Worm (Caenorhabditis elegans): ENCODE data around the gene wsp-1.

Gene wsp-1

DNA sequence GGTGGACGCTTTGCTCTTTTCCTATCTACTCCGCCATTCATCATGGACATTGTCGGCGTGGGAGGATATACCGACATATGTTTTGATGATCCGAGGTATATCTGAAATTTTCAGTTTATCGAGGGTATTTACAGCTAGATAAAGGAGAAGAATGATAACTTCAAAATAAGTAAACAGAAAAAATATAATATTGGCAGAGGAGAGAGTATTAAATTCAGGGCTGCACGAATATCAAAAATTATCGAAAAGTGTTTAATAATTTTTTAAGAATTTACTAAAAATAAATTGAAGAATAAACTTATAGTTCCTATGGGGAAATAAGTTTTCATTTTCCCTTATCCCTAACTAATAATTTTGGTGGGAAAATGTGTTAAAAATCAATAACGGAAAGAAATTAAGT lies at the start of gene wsp-1:
Gene wsp-1, minus strand, starts transcription at position 101 of the 400 bp plus-strand sequence.
- no peak for TF ChIP-seq ztf-28 (GFP tag; IDR thresholded peaks at IDR 0.05)

DNA sequence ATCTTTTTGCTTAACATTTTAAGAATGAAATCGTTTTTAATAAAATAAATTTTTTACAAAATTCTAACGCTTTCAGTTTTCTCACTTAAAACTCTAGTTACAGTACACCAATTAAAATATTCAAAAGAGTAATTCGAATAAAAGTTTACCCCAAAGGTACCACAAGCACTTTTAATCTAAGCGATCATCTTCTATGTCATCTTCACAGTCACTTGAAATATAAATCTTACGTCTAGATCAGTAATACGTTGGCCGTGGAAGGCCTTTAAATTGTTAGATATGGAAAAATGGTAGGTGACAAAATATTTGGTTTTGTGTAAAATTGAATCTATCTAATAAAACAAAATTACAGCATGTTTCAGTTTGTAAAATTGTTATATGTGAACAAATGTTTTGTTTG lies 48.6 kb upstream of the wsp-1 start:
- TF ChIP-seq Y95B8A.8 (GFP tag; IDR thresholded peaks at IDR 0.05) (no peak), pha-4 (tag; optimal IDR thresholded peaks at IDR 0.05) (no peak), athp-1 (tag; optimal IDR thresholded peaks at IDR 0.05) (no peak), F49E8.2 (tag; optimal IDR thresholded peaks at IDR 0.05; ENCODE audit: insufficient read depth) (no peak), xnd-1 (tag; optimal IDR thresholded peaks at IDR 0.05) (no peak), ztf-25 (GFP tag; IDR thresholded peaks at IDR 0.05) (no peak)

DNA sequence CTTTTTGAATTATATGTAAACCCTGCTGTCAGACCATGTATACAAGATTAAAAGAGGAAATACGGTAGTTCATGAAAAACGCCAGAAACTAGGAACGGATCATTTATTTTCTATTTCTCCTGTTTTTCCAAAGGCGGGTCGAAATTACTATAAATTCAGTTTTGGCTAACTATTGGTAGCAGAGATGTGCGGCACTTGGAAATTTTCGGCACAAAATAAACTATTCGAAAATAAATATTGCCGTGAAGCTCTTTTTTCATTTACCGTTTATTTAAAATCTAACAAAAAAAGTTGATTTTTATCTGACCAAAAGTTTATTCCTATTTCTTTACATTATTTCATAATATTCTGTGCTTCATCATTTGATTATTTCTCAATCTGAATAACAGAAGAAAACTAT lies 45.4 kb upstream of the wsp-1 start, which contains the start of gene T09A12.1:
Gene T09A12.1, plus strand, starts transcription at position 301 of the 400 bp plus-strand sequence.
- TF ChIP-seq F23B12.7 (tag; optimal IDR thresholded peaks at IDR 0.05; ENCODE audit: insufficient read depth) = no peak
- no peak for TF ChIP-seq lir-1 (GFP tag; conservative IDR thresholded peaks at IDR 0.05)
- TF ChIP-seq lsy-27 (tag; optimal IDR thresholded peaks at IDR 0.05; ENCODE audit: borderline replicate concordance, insufficient read depth) = no peak
- no peak for TF ChIP-seq lsl-1 (GFP tag; optimal IDR thresholded peaks at IDR 0.05)
- TF ChIP-seq pha-4 (tag; optimal IDR thresholded peaks at IDR 0.05) = no peak
- no peak for TF ChIP-seq lag-1 (GFP tag; IDR thresholded peaks at IDR 0.05)
- no peak for TF ChIP-seq attf-6 (GFP tag; IDR thresholded peaks at IDR 0.05)
- TF ChIP-seq B0336.3 (GFP tag; IDR thresholded peaks at IDR 0.05) = no peak
- TF ChIP-seq Y53F4B.3 (GFP tag; IDR thresholded peaks at IDR 0.05) = no peak
- TF ChIP-seq hsf-1 (GFP tag; IDR thresholded peaks at IDR 0.05) = no peak
- TF ChIP-seq nhr-120 (GFP tag; IDR thresholded peaks at IDR 0.05) = no peak
- no peak for TF ChIP-seq somi-1 (GFP tag; optimal IDR thresholded peaks at IDR 0.05)
- no peak for TF ChIP-seq snpc-1.1 (tag; optimal IDR thresholded peaks at IDR 0.05; ENCODE audit: insufficient read depth)
- no peak for TF ChIP-seq ztf-3 (GFP tag; optimal IDR thresholded peaks at IDR 0.05)

DNA sequence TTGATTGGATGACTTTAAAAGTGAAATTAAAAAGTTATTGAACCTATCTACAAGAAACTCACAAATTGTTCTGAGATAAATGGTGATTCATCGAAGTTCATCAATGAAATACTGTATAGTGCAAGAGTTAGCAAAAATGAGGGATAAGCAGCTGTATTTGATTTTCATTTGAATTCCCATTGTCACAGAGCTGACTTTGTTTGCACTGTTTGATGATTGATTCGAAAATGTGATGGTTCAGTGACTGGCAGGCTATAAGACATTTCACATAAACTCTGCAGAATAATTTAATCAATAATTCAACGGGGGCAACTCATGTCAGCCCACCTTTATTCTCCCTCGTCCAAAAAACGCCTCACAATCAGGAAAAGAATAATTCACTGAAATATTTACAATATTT lies 44.8 kb upstream of the wsp-1 start, which contains the start of gene T09A12.8:
Gene T09A12.8, minus strand, starts transcription at position 101 of the 400 bp plus-strand sequence.
- TF ChIP-seq athp-1 (tag; optimal IDR thresholded peaks at IDR 0.05) = no peak
- no peak for TF ChIP-seq aptf-2 (GFP tag; conservative IDR thresholded peaks at IDR 0.05)
- no peak for TF ChIP-seq tlf-1 (GFP tag; optimal IDR thresholded peaks at IDR 0.05)
- no peak for TF ChIP-seq cebp-2 (GFP tag; IDR thresholded peaks at IDR 0.05)
- no peak for TF ChIP-seq F57C9.4 (tag; optimal IDR thresholded peaks at IDR 0.05)
- no peak for TF ChIP-seq snpc-4 (GFP tag; optimal IDR thresholded peaks at IDR 0.05)
- no peak for TF ChIP-seq snpc-4 (tag; optimal IDR thresholded peaks at IDR 0.05)
- no peak for TF ChIP-seq egl-44 (GFP tag; IDR thresholded peaks at IDR 0.05)
- no peak for TF ChIP-seq sdz-38 (tag; optimal IDR thresholded peaks at IDR 0.05)
- TF ChIP-seq rec-8 (tag; optimal IDR thresholded peaks at IDR 0.05) = no peak
- no peak for TF ChIP-seq ceh-100 (GFP tag; IDR thresholded peaks at IDR 0.05)
- no peak for TF ChIP-seq madf-10 (tag; optimal IDR thresholded peaks at IDR 0.05)
- no peak for TF ChIP-seq hmg-20 (GFP tag; IDR thresholded peaks at IDR 0.05)
- TF ChIP-seq chd-7 (tag; optimal IDR thresholded peaks at IDR 0.05) = no peak
- no peak for TF ChIP-seq ceh-58 (GFP tag; IDR thresholded peaks at IDR 0.05)
- no peak for TF ChIP-seq tbp1 (GFP tag; optimal IDR thresholded peaks at IDR 0.05)
- no peak for TF ChIP-seq Y53F4B.3 (GFP tag; IDR thresholded peaks at IDR 0.05)
- no peak for TF ChIP-seq F10E7.11 (tag; optimal IDR thresholded peaks at IDR 0.05)
- TF ChIP-seq C06A6.2 (GFP tag; conservative IDR thresholded peaks at IDR 0.05) = no peak
- no peak for TF ChIP-seq gei-17 (GFP tag; optimal IDR thresholded peaks at IDR 0.05)
